Worm (Caenorhabditis elegans) whole organism, L3 larva: ENCODE data around the gene F41E6.7.

Source experiments
- elt-2 ChIP-seq: sonication (generic microtip); optimal IDR thresholded peaks from 2 replicates; lab custom pipeline; 2016; ENCODE audit warnings: missing genetic modification reagents, mild to moderate bottlenecking, missing genetic modification characterization, missing compliant biosample characterization
- nhr-77 ChIP-seq: fragments of 150-350 bp; optimal IDR thresholded peaks from 2 replicates; lab custom pipeline; 2014; ENCODE audit warnings: missing biosample characterization, missing genetic modification characterization

ce11 chrV:8586472-8586871 is 12.6 kb downstream of the F41E6.7 start:
- TF ChIP-seq elt-2 (tag; lab: Kevin White, UChicago): no peak
- TF ChIP-seq nhr-77: no peak
